Worm (Caenorhabditis elegans) whole organism, L1 larva: Measurements from ENCODE around the gene C34C12.9.
A peak's percentile ranks its signal among the peaks of the same experiment; 100 is the strongest.

Source experiments
- Y116A8C.19 ChIP-seq: sonication (generic microtip); optimal IDR thresholded peaks from 2 replicates; lab custom pipeline; 2016; ENCODE audit warnings: missing compliant biosample characterization, missing genetic modification characterization, borderline replicate concordance
- aha-1 ChIP-seq: fragments of 150-350 bp; optimal IDR thresholded peaks from 2 replicates; lab custom pipeline; 2014; ENCODE audit warnings: missing biosample characterization, missing genetic modification characterization
- blmp-1 ChIP-seq: fragments of 150-350 bp; optimal IDR thresholded peaks from 2 replicates; lab custom pipeline; 2014; ENCODE audit warnings: missing biosample characterization, missing genetic modification characterization
- ceh-88 ChIP-seq: fragments of 200-800 bp; sonication (Bioruptor generic); IDR thresholded peaks from 2 replicates; pipeline ENCODE4 v1.3.6; 2022; ENCODE audit warnings: missing genetic modification characterization, missing compliant biosample characterization
- dpl-1 ChIP-seq, 3 experiments: fragments of 150-350 bp in 2 of 3; sonication (generic microtip) in 1 of 3; optimal IDR thresholded peaks; 2 replicates each; lab custom pipeline; 2014 to 2017; ENCODE audit warnings: missing biosample characterization in 3 of 3, missing genetic modification characterization in 3 of 3, missing genetic modification reagents in 3 of 3
- efl-1 ChIP-seq, 4 experiments: fragments of 150-350 bp; optimal IDR thresholded peaks in 3 of 4; peaks in 1 of 4; 1 replicate in 1 of 4; 2 replicates in 3 of 4; lab custom pipeline; 2014; ENCODE audit warnings: missing biosample characterization in 2 of 4, missing genetic modification characterization in 2 of 4, missing genetic modification reagents in 2 of 4
- efl-3 ChIP-seq: fragments of 200-800 bp; sonication (Bioruptor generic); optimal IDR thresholded peaks from 2 replicates; lab custom pipeline; 2018; ENCODE audit warnings: mild to moderate bottlenecking, missing genetic modification characterization, missing compliant biosample characterization
- egl-13 ChIP-seq: sonication (generic microtip); optimal IDR thresholded peaks from 2 replicates; lab custom pipeline; 2016; ENCODE audit warnings: missing genotype, missing genetic modification reagents, missing genetic modification characterization, missing compliant biosample characterization
- egl-27 ChIP-seq, 2 experiments: fragments of 150-350 bp in 1 of 2; sonication (generic microtip); optimal IDR thresholded peaks; 3 replicates each; lab custom pipeline; 2017 to 2018; ENCODE audit warnings: missing biosample characterization in 2 of 2, missing genetic modification characterization in 2 of 2, missing genetic modification reagents in 2 of 2
- elt-3 ChIP-seq, 6 experiments: fragments of 150-350 bp in 1 of 6; sonication (generic microtip); optimal IDR thresholded peaks; 2 replicates each; lab custom pipeline; 2017 to 2018; ENCODE audit warnings: missing biosample characterization in 6 of 6, missing genetic modification characterization in 6 of 6, inconsistent platforms in 1 of 6
- fkh-4 ChIP-seq: sonication (generic microtip); optimal IDR thresholded peaks from 2 replicates; lab custom pipeline; 2016; ENCODE audit warnings: missing compliant biosample characterization, missing genetic modification characterization, borderline replicate concordance
- fos-1 ChIP-seq: fragments of 150-350 bp; optimal IDR thresholded peaks from 2 replicates; lab custom pipeline; 2014; ENCODE audit warnings: missing biosample characterization, missing genetic modification characterization
- grh-1 ChIP-seq: fragments of 200-800 bp; sonication (Bioruptor generic); IDR thresholded peaks from 2 replicates; pipeline ENCODE4 v1.3.6; 2022; ENCODE audit warnings: missing genetic modification reagents, missing genetic modification characterization, missing compliant biosample characterization
- hlh-4 ChIP-seq: sonication (generic microtip); optimal IDR thresholded peaks from 2 replicates; lab custom pipeline; 2016; ENCODE audit warnings: mild to moderate bottlenecking, missing genetic modification characterization, missing compliant biosample characterization
- hpl-2 ChIP-seq: fragments of 150-350 bp; optimal IDR thresholded peaks from 2 replicates; lab custom pipeline; 2014; ENCODE audit warnings: missing biosample characterization, missing genetic modification reagents, missing genetic modification characterization
- lin-15B ChIP-seq: fragments of 150-350 bp; sonication (generic microtip); optimal IDR thresholded peaks from 3 replicates; lab custom pipeline; 2014; ENCODE audit warnings: missing biosample characterization, missing genetic modification characterization
- lin-35 ChIP-seq, 2 experiments: fragments of 150-350 bp; optimal IDR thresholded peaks; 2 replicates each; lab custom pipeline; 2014; ENCODE audit warnings: missing biosample characterization in 2 of 2, missing genetic modification characterization in 2 of 2, missing genetic modification reagents in 2 of 2
- nhr-19 ChIP-seq: fragments of 200-800 bp; sonication (Bioruptor generic); conservative IDR thresholded peaks from 2 replicates; pipeline ENCODE4 v1.3.6; 2022; ENCODE audit warnings: missing genetic modification characterization, missing compliant biosample characterization
- nhr-71 ChIP-seq: sonication (generic microtip); optimal IDR thresholded peaks from 2 replicates; lab custom pipeline; 2016; ENCODE audit warnings: mild to moderate bottlenecking, missing genetic modification characterization, moderate library complexity, missing compliant biosample characterization
- nhr-85 ChIP-seq: sonication (generic microtip); peaks from one replicate; lab custom pipeline; 2016; ENCODE audit warnings: missing genetic modification characterization, inconsistent platforms, missing compliant biosample characterization
- snu-23 ChIP-seq: sonication (generic microtip); optimal IDR thresholded peaks from 2 replicates; lab custom pipeline; 2016; ENCODE audit warnings: missing genetic modification characterization, missing compliant biosample characterization
- sptf-1 ChIP-seq: fragments of 150-350 bp; optimal IDR thresholded peaks from 2 replicates; lab custom pipeline; 2014; ENCODE audit warnings: missing biosample characterization, missing genetic modification characterization
- swsn-7 ChIP-seq: sonication (generic microtip); optimal IDR thresholded peaks from 2 replicates; lab custom pipeline; 2016; ENCODE audit warnings: missing genetic modification characterization, missing compliant biosample characterization
- tbx-2 ChIP-seq: sonication (generic microtip); optimal IDR thresholded peaks from 2 replicates; lab custom pipeline; 2016; ENCODE audit warnings: missing genetic modification characterization, missing compliant biosample characterization
- unc-130 ChIP-seq: fragments of 150-350 bp; optimal IDR thresholded peaks from 2 replicates; lab custom pipeline; 2017; ENCODE audit warnings: missing biosample characterization, missing genetic modification characterization, inconsistent platforms
- vab-15 ChIP-seq: sonication (generic microtip); optimal IDR thresholded peaks from 2 replicates; lab custom pipeline; 2017; ENCODE audit warnings: missing genotype, mild to moderate bottlenecking, missing genetic modification characterization, missing compliant biosample characterization

Gene C34C12.9

DNA sequence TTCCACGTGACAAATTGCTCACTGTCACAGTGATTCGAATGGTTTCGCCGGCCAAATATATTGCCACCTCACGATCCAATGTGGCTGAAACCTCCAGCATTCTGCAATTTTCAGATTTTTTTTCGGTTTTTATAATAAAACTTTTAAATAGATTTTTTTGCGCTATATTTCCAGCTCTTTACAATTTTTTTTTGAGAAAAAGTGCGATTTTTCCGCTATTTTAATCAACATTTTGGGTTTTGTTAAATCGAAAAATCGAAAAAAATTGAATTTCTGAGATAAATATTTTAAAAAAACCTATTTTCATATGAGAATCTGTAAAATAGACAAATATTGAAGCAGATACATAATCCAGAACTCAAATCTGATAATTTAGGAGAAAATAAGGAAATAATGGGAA is 23.6 kb upstream of the C34C12.9 start, which contains the start of gene M01F1.9:
Gene M01F1.9, minus strand, starts transcription at position 101 of the 400 bp plus-strand sequence.
- TF ChIP-seq fos-1 (no peak), hpl-2 (GFP tag; lab: Kevin White, UChicago) (no peak), lin-15B (no peak), efl-1 (optimal IDR thresholded peaks at IDR 0.05; lab: Kevin White, UChicago) (no peak), efl-1 (GFP tag; optimal IDR thresholded peaks at IDR 0.05 in 1 of 2; lab: Kevin White, UChicago) (peak in 1 of 2 experiments; percentile 54), swsn-7 (no peak)

DNA sequence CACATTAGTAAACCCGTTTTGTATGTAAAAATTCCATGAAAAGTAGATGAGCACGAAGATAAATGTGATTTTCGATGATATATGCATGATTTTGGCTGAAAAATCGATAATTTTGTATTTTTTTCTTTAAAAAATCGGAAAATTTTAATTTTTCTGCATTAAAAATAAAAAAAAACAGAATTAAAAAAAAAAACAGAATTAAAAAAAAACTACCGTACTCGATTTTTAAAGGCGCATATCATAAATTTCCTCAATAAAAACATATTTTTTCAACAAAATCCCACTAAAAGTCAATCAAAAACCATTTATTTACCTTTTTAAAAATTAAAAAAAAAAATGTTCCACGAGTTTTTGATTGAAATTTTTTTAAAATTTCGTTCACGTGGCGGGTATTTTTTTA is 17.8 kb upstream of the C34C12.9 start, which contains the start of gene gly-14:
Gene gly-14, minus strand, starts transcription at position 101 of the 400 bp plus-strand sequence.
- TF ChIP-seq ceh-88 (GFP tag; lab: Robert Waterston, UW) = no peak
- no peak for TF ChIP-seq fkh-4 (tag; lab: Kevin White, UChicago)
- TF ChIP-seq, all 84 proteins: peak for 0

DNA sequence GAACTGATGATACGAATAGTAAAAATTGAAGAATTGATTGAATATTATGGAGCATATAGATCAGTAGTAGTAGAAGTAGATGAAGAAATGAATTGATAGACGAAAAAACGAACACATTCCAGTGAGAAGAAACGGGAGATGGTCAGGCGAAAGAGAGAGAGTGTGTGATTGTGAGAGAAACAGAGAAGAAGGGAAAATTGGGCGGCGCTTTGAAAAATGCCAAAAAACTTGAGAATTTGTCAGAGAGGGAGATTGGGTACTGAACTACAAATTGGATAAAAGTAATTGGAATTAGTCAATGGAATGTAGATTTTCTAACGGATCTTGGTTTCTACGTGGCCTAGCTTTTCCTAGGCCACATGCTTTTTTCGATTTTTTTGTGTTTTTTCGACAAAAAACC is 12.9 kb upstream of the C34C12.9 start, which contains the start of gene C34C12.7:
Gene C34C12.7, minus strand, starts transcription at position 118 of the 400 bp plus-strand sequence.
- no peak for TF ChIP-seq efl-1 (optimal IDR thresholded peaks at IDR 0.05; lab: Kevin White, UChicago)
- peak; percentile 50 to 91 for TF ChIP-seq efl-1 (GFP tag; optimal IDR thresholded peaks at IDR 0.05 in 1 of 2; lab: Kevin White, UChicago)
- TF ChIP-seq dpl-1 (GFP tag; optimal IDR thresholded peaks at IDR 0.05; lab: Kevin White, UChicago) = peak in 1 of 3 experiments; percentile 10
- TF ChIP-seq Y116A8C.19 (tag; lab: Kevin White, UChicago) = no peak
- no peak for TF ChIP-seq unc-130 (tag; lab: Kevin White, UChicago)
- TF ChIP-seq grh-1 (GFP tag; lab: Robert Waterston, UW) = no peak
- peak in 1 of 2 experiments; percentile 35 for TF ChIP-seq lin-35 (GFP tag; optimal IDR thresholded peaks at IDR 0.05; lab: Kevin White, UChicago)
- no peak for TF ChIP-seq egl-27 (tag; optimal IDR thresholded peaks at IDR 0.05; lab: Kevin White, UChicago)

- TF ChIP-seq elt-3 (tag; optimal IDR thresholded peaks at IDR 0.05; lab: Kevin White, UChicago) (peak in 1 of 6 experiments; percentile 62), blmp-1 (peak; percentile 92), Y116A8C.19 (tag; lab: Kevin White, UChicago) (no peak)
Observed at ce11 chrIII:3487133-3487532, 11.8 kb upstream of the C34C12.9 start.

ce11 chrIII:3486055-3486454 is 10.7 kb upstream of the C34C12.9 start:
- no peak for TF ChIP-seq Y116A8C.19 (tag; lab: Kevin White, UChicago)
- TF ChIP-seq lin-35 (GFP tag; optimal IDR thresholded peaks at IDR 0.05; lab: Kevin White, UChicago) = no peak
- TF ChIP-seq sptf-1 (tag; lab: Kevin White, UChicago) = no peak
- no peak for TF ChIP-seq snu-23 (GFP tag; lab: Kevin White, UChicago)
- no peak for TF ChIP-seq vab-15 (tag; lab: Kevin White, UChicago)
- TF ChIP-seq nhr-71 (tag; lab: Kevin White, UChicago) = no peak
- TF ChIP-seq aha-1 (tag; lab: Kevin White, UChicago) = no peak
- TF ChIP-seq ceh-88 (GFP tag; lab: Robert Waterston, UW) = no peak
- no peak for TF ChIP-seq hlh-4 (tag; lab: Kevin White, UChicago)

ce11 chrIII:3484995-3485394 is 9.7 kb upstream of the C34C12.9 start:
- TF ChIP-seq fkh-4 (tag; lab: Kevin White, UChicago) (no peak), efl-3 (GFP tag; lab: Kevin White, UChicago) (no peak), tbx-2 (tag; lab: Kevin White, UChicago) (no peak), nhr-85 (tag; lab: Kevin White, UChicago) (peak; percentile 61), egl-13 (tag; lab: Kevin White, UChicago) (no peak), efl-1 (optimal IDR thresholded peaks at IDR 0.05; lab: Kevin White, UChicago) (no peak), efl-1 (GFP tag; optimal IDR thresholded peaks at IDR 0.05 in 1 of 2; lab: Kevin White, UChicago) (peak in 1 of 2 experiments; percentile 2)

DNA sequence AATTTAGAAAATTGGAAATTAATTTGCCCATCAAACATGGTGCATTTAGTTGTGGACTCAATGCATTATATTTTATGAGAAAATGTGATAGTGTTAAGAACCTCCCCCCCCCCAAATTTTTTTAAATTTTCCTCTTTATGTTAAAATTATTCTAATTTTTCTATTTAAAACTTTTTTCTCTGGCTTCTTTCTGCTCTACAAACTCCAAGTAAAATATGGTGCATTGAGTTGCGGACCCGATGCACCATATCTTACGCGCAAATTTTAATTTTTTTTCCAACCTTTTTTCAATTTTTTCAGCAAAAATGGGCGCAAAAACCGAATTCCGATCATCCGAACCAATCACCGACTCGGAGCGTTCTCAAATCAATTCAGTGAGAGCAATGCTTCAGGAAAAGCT is 7.0 kb upstream of the C34C12.9 start, which contains the start of gene C34C12.6:
Gene C34C12.6, plus strand, starts transcription at position 301 of the 400 bp plus-strand sequence.
- TF ChIP-seq nhr-85 (tag; lab: Kevin White, UChicago) (peak; percentile 46), nhr-19 (GFP tag; lab: Robert Waterston, UW) (no peak)
- TF ChIP-seq, all 84 proteins: peak for 1
